Fruit fly (Drosophila melanogaster) whole organism, prepupa: Measurements from ENCODE around the gene Brr2.

ENCODE experiments used
- Blimp-1 ChIP-seq: fragments of 200-800 bp; sonication (Bioruptor generic); optimal IDR thresholded peaks from 3 replicates; lab custom pipeline; 2017; ENCODE audit warnings: missing biosample characterization, missing genetic modification characterization, mild to moderate bottlenecking, moderate library complexity, missing genetic modification reagents
- CG10669 ChIP-seq: fragments of 200-800 bp; sonication (Bioruptor generic); optimal IDR thresholded peaks from 3 replicates; lab custom pipeline; 2018; ENCODE audit warnings: missing biosample characterization, mild to moderate bottlenecking, missing genetic modification characterization, moderate library complexity
- CG11902 ChIP-seq: fragments of 200-800 bp; sonication (Bioruptor generic); optimal IDR thresholded peaks from 3 replicates; lab custom pipeline; 2016; ENCODE audit warnings: missing biosample characterization, missing genetic modification characterization
- CG1621 ChIP-seq: fragments of 200-800 bp; sonication (Bioruptor generic); optimal IDR thresholded peaks from 3 replicates; lab custom pipeline; 2018; ENCODE audit warnings: missing biosample characterization, mild to moderate bottlenecking, missing genetic modification characterization
- CG3032 ChIP-seq: fragments of 200-800 bp; optimal IDR thresholded peaks from 2 replicates; lab custom pipeline; 2019; ENCODE audit warnings: missing biosample characterization, mild to moderate bottlenecking, missing genetic modification characterization, moderate library complexity
- CG32006 ChIP-seq: fragments of 200-800 bp; sonication (Bioruptor generic); optimal IDR thresholded peaks from 3 replicates; lab custom pipeline; 2017; ENCODE audit warnings: missing biosample characterization, mild to moderate bottlenecking, missing genetic modification characterization
- CG34406 ChIP-seq: fragments of 200-800 bp; sonication (Bioruptor generic); optimal IDR thresholded peaks from 3 replicates; lab custom pipeline; 2016; ENCODE audit warnings: missing biosample characterization, missing genetic modification characterization
- CG4318 ChIP-seq: fragments of 200-800 bp; sonication (Bioruptor generic); optimal IDR thresholded peaks from 3 replicates; lab custom pipeline; 2017; ENCODE audit warnings: missing biosample characterization, mild to moderate bottlenecking, missing genetic modification characterization
- CG6163 ChIP-seq: fragments of 200-800 bp; sonication (Bioruptor generic); IDR thresholded peaks from 3 replicates; pipeline ENCODE4 v1.3.6; 2022; ENCODE audit warnings: missing biosample characterization, missing genetic modification characterization
- CG6792 ChIP-seq: fragments of 200-800 bp; sonication (Bioruptor generic); optimal IDR thresholded peaks from 3 replicates; lab custom pipeline; 2016; ENCODE audit warnings: missing biosample characterization, missing genetic modification characterization
- CG6808 ChIP-seq: fragments of 200-800 bp; sonication (Bioruptor generic); optimal IDR thresholded peaks from 3 replicates; lab custom pipeline; 2017; ENCODE audit warnings: missing biosample characterization, missing genetic modification characterization, mild to moderate bottlenecking, moderate library complexity, missing genetic modification reagents
- CG6854 ChIP-seq: fragments of 200-800 bp; sonication (Bioruptor generic); optimal IDR thresholded peaks from 2 replicates; lab custom pipeline; 2017; ENCODE audit warnings: missing biosample characterization, mild to moderate bottlenecking, missing genetic modification characterization
- CG7368 ChIP-seq: fragments of 200-800 bp; sonication (Bioruptor generic); optimal IDR thresholded peaks from 3 replicates; lab custom pipeline; 2016; ENCODE audit warnings: missing biosample characterization, missing genetic modification characterization
- CG8632 ChIP-seq: fragments of 200-800 bp; sonication (Bioruptor generic); optimal IDR thresholded peaks from 3 replicates; lab custom pipeline; 2016; ENCODE audit warnings: missing biosample characterization, missing genetic modification characterization
- Eip75B ChIP-seq: fragments of 200-800 bp; sonication (Bioruptor generic); optimal IDR thresholded peaks from 3 replicates; lab custom pipeline; 2016; ENCODE audit warnings: missing biosample characterization, missing genetic modification characterization
- Eip78C ChIP-seq: fragments of 200-800 bp; sonication (Bioruptor generic); peaks from one replicate; lab custom pipeline; 2016; ENCODE audit warnings: missing biosample characterization, missing genetic modification characterization
- Eip93F ChIP-seq: fragments of 200-800 bp; sonication (Bioruptor generic); optimal IDR thresholded peaks from 2 replicates; lab custom pipeline; 2016; ENCODE audit warnings: missing biosample characterization, mild to moderate bottlenecking, missing genetic modification characterization
- Ets21C ChIP-seq: fragments of 200-800 bp; sonication (Bioruptor generic); optimal IDR thresholded peaks from 3 replicates; lab custom pipeline; 2016; ENCODE audit warnings: missing biosample characterization, missing genetic modification characterization
- Ets96B ChIP-seq: fragments of 200-800 bp; optimal IDR thresholded peaks from 2 replicates; lab custom pipeline; 2019; ENCODE audit warnings: missing biosample characterization, mild to moderate bottlenecking, missing genetic modification characterization, moderate library complexity
- Gug ChIP-seq: fragments of 200-800 bp; sonication (Bioruptor generic); IDR thresholded peaks from 2 replicates; pipeline ENCODE4 v1.3.6; 2022; ENCODE audit warnings: missing biosample characterization, missing genetic modification characterization
- Hr38 ChIP-seq: sonication (Bioruptor generic); optimal IDR thresholded peaks from 2 replicates; lab custom pipeline; 2016; ENCODE audit warnings: missing biosample characterization, missing genetic modification characterization
- Hr39 ChIP-seq: fragments of 200-800 bp; sonication (Bioruptor generic); optimal IDR thresholded peaks from 2 replicates; lab custom pipeline; 2016; ENCODE audit warnings: missing biosample characterization, missing genetic modification characterization
- Hr4 ChIP-seq: fragments of 200-800 bp; sonication (Bioruptor generic); optimal IDR thresholded peaks from 3 replicates; lab custom pipeline; 2016; ENCODE audit warnings: missing biosample characterization, missing genetic modification characterization
- Lpt ChIP-seq: fragments of 200-800 bp; sonication (Bioruptor generic); optimal IDR thresholded peaks from 3 replicates; lab custom pipeline; 2016; ENCODE audit warnings: missing biosample characterization, missing genetic modification characterization
- Met ChIP-seq: fragments of 200-800 bp; sonication (Bioruptor generic); optimal IDR thresholded peaks from 3 replicates; lab custom pipeline; 2016; ENCODE audit warnings: missing biosample characterization, missing genetic modification characterization
- OdsH ChIP-seq: fragments of 200-800 bp; sonication (Bioruptor generic); optimal IDR thresholded peaks from 3 replicates; lab custom pipeline; 2016; ENCODE audit warnings: missing biosample characterization, missing genetic modification characterization
- Smox ChIP-seq: fragments of 200-800 bp; sonication (Bioruptor generic); optimal IDR thresholded peaks from 3 replicates; lab custom pipeline; 2016; ENCODE audit warnings: missing biosample characterization, missing genetic modification characterization
- Sox102F ChIP-seq: fragments of 200-800 bp; sonication (Bioruptor generic); optimal IDR thresholded peaks from 2 replicates; lab custom pipeline; 2016; ENCODE audit warnings: missing biosample characterization, mild to moderate bottlenecking, missing genetic modification characterization
- Sox14 ChIP-seq: fragments of 200-800 bp; sonication (Bioruptor generic); optimal IDR thresholded peaks from 3 replicates; lab custom pipeline; 2016; ENCODE audit warnings: missing biosample characterization, missing genetic modification characterization
- Sox15 ChIP-seq: fragments of 200-800 bp; sonication (Bioruptor generic); optimal IDR thresholded peaks from 3 replicates; lab custom pipeline; 2016; ENCODE audit warnings: missing biosample characterization, missing genetic modification characterization
- achi ChIP-seq: fragments of 200-800 bp; sonication (Bioruptor generic); optimal IDR thresholded peaks from 3 replicates; lab custom pipeline; 2016; ENCODE audit warnings: missing biosample characterization, missing genetic modification characterization
- acj6 ChIP-seq: fragments of 200-800 bp; sonication (Bioruptor generic); optimal IDR thresholded peaks from 3 replicates; lab custom pipeline; 2016; ENCODE audit warnings: missing biosample characterization, missing genetic modification characterization
- eg ChIP-seq: fragments of 200-800 bp; sonication (Bioruptor generic); IDR thresholded peaks from 3 replicates; pipeline ENCODE4 v1.3.6; 2022; ENCODE audit warnings: missing biosample characterization, missing genetic modification characterization
- esn ChIP-seq: fragments of 200-800 bp; sonication (Bioruptor generic); optimal IDR thresholded peaks from 2 replicates; lab custom pipeline; 2016; ENCODE audit warnings: missing biosample characterization, mild to moderate bottlenecking, missing genetic modification characterization, moderate library complexity
- fd59A ChIP-seq: fragments of 200-800 bp; sonication (Bioruptor generic); optimal IDR thresholded peaks from 2 replicates; lab custom pipeline; 2017; ENCODE audit warnings: missing biosample characterization, mild to moderate bottlenecking, missing genetic modification characterization, missing genetic modification reagents
- fkh ChIP-seq: fragments of 200-800 bp; sonication (Bioruptor generic); optimal IDR thresholded peaks from 3 replicates; lab custom pipeline; 2017; ENCODE audit warnings: missing biosample characterization, mild to moderate bottlenecking, missing genetic modification characterization, moderate library complexity
- lz ChIP-seq: fragments of 200-800 bp; sonication (Bioruptor generic); optimal IDR thresholded peaks from 3 replicates; lab custom pipeline; 2016; ENCODE audit warnings: missing biosample characterization, missing genetic modification characterization
- net ChIP-seq: fragments of 200-800 bp; sonication (Bioruptor generic); optimal IDR thresholded peaks from 3 replicates; lab custom pipeline; 2016; ENCODE audit warnings: missing biosample characterization, missing genetic modification characterization
- salr ChIP-seq, 2 experiments: fragments of 200-800 bp; sonication (Bioruptor generic); optimal IDR thresholded peaks; 3 replicates each; lab custom pipeline; 2016 to 2018; ENCODE audit warnings: missing biosample characterization in 2 of 2, missing genetic modification characterization in 2 of 2, mild to moderate bottlenecking in 1 of 2
- spab ChIP-seq: fragments of 200-800 bp; sonication (Bioruptor generic); optimal IDR thresholded peaks from 2 replicates; lab custom pipeline; 2017; ENCODE audit warnings: missing biosample characterization, mild to moderate bottlenecking, missing genetic modification characterization, missing genetic modification reagents
- ss ChIP-seq, 2 experiments: fragments of 200-800 bp; sonication (Bioruptor generic); optimal IDR thresholded peaks; 2 replicates in 1 of 2; 3 replicates in 1 of 2; lab custom pipeline; 2017 to 2018; ENCODE audit warnings: mild to moderate bottlenecking in 2 of 2, missing biosample characterization in 2 of 2, missing genetic modification characterization in 2 of 2, moderate library complexity in 1 of 2
- svp ChIP-seq: fragments of 200-800 bp; sonication (Bioruptor generic); peaks from one replicate; lab custom pipeline; 2016; ENCODE audit warnings: missing biosample characterization, missing genetic modification characterization
- topi ChIP-seq: fragments of 200-800 bp; sonication (Bioruptor generic); optimal IDR thresholded peaks from 3 replicates; lab custom pipeline; 2016; ENCODE audit warnings: missing biosample characterization, missing genetic modification characterization

Brr2 gene

dm6 chr3L:16013198-16013982, 45.7 kb upstream of the Brr2 start (continued):
- no peak for TF ChIP-seq CG6808
- TF ChIP-seq Eip78C (GFP tag; lab: Kevin White, UChicago) = peak; percentile 78
- TF ChIP-seq CG34406 (GFP tag; lab: Kevin White, UChicago) = peak; percentile 20
- no peak for TF ChIP-seq fkh (GFP tag; lab: Kevin White, UChicago)
- peak; percentile 14 for TF ChIP-seq CG3032 (tag; lab: Kevin White, UChicago)
- no peak for TF ChIP-seq fd59A (GFP tag; lab: Kevin White, UChicago)
- TF ChIP-seq net = no peak
- TF ChIP-seq salr (GFP tag; optimal IDR thresholded peaks at IDR 0.05; lab: Kevin White, UChicago) = peak in 1 of 2 experiments; percentile 1
- no peak for TF ChIP-seq lz
- TF ChIP-seq, all 60 proteins: peak for 14

DNA sequence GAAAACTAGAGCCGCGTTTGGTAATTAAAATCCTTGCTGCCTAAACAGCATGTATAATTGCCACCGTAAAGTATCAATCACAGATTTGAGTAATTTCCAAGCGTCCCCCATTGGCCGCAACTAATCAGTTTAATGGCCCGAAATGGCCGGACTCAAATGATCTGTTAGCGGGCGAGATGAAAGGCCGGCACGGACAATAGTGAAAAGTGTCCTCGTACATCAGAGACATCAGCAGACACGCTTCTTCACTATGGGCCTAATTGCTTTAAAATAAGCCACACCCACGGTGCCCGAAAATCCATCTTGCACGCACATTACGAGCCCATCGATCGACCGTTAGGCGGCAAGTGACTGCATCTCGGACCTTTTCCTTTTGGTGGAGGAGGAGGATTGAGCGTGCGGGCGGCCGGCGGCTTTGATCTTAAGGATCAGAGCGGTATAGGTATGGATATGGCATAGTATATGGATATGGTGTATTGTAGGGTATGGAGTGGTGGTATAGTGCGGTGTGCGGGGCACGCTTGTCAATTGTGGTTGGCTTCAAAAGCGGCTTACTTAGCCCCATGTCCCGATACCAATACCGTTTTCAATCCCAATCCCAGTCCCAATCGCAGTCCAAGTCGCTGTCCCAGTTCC, 44.8 kb upstream of the Brr2 start:
- TF ChIP-seq Blimp-1 (GFP tag; lab: Kevin White, UChicago) = no peak
- TF ChIP-seq CG8632 (GFP tag; lab: Kevin White, UChicago) = no peak
- peak; percentile 11 for TF ChIP-seq svp (GFP tag; lab: Kevin White, UChicago)
- no peak for TF ChIP-seq net

- TF ChIP-seq net = peak; percentile 34
- TF ChIP-seq Hr38 (GFP tag; lab: Kevin White, UChicago) = no peak
- TF ChIP-seq fd59A (GFP tag; lab: Kevin White, UChicago) = peak; percentile 4
- peak; percentile 66 to 81 for TF ChIP-seq ss (GFP tag; optimal IDR thresholded peaks at IDR 0.05; lab: Kevin White, UChicago)
- no peak for TF ChIP-seq CG10669 (GFP tag; lab: Kevin White, UChicago)
- TF ChIP-seq svp (GFP tag; lab: Kevin White, UChicago) = peak; percentile 75
- TF ChIP-seq Lpt (GFP tag; lab: Kevin White, UChicago) = peak; percentile 32
- TF ChIP-seq Gug (GFP tag; lab: Robert Waterston, UW) = no peak; the same call in 1 of the 2 replicates
- TF ChIP-seq Eip75B (GFP tag; lab: Kevin White, UChicago) = no peak
- TF ChIP-seq CG32006 (GFP tag; lab: Kevin White, UChicago) = peak; percentile 24
- TF ChIP-seq Smox (GFP tag; lab: Kevin White, UChicago) = no peak
- no peak for TF ChIP-seq OdsH (GFP tag; lab: Kevin White, UChicago)
- no peak for TF ChIP-seq Sox14 (GFP tag; lab: Kevin White, UChicago)
- TF ChIP-seq Eip78C (GFP tag; lab: Kevin White, UChicago) = peak; percentile 61
- TF ChIP-seq lz = no peak
- TF ChIP-seq Hr39 (GFP tag; lab: Kevin White, UChicago) = no peak
- TF ChIP-seq Blimp-1 (GFP tag; lab: Kevin White, UChicago) = peak; percentile 37
- TF ChIP-seq Hr4 (GFP tag; lab: Kevin White, UChicago) = no peak
- TF ChIP-seq Met = no peak
- no peak for TF ChIP-seq Sox102F (GFP tag; lab: Kevin White, UChicago)
- no peak for TF ChIP-seq CG34406 (GFP tag; lab: Kevin White, UChicago)
- peak; percentile 48 for TF ChIP-seq CG6163 (GFP tag; lab: Robert Waterston, UW)
- no peak for TF ChIP-seq esn
- TF ChIP-seq eg (GFP tag; lab: Robert Waterston, UW) = no peak; the same call in 2 of the 3 replicates
- TF ChIP-seq Sox15 = no peak
- TF ChIP-seq CG7368 (GFP tag; lab: Kevin White, UChicago) = peak; percentile 44
- TF ChIP-seq Ets21C (GFP tag; lab: Kevin White, UChicago) = no peak
- peak; percentile 67 for TF ChIP-seq CG6854 (GFP tag; lab: Kevin White, UChicago)
- TF ChIP-seq Ets96B (tag; lab: Kevin White, UChicago) = no peak
- TF ChIP-seq acj6 (GFP tag; lab: Kevin White, UChicago) = peak; percentile 5
- TF ChIP-seq CG4318 (GFP tag; lab: Kevin White, UChicago) = no peak
- no peak for TF ChIP-seq Eip93F (GFP tag; lab: Kevin White, UChicago)
- no peak for TF ChIP-seq CG11902 (GFP tag; lab: Kevin White, UChicago)
- peak; percentile 29 for TF ChIP-seq CG1621
- TF ChIP-seq topi (GFP tag; lab: Kevin White, UChicago) = no peak
- no peak for TF ChIP-seq CG6792 (GFP tag; lab: Kevin White, UChicago)
- no peak for TF ChIP-seq achi (GFP tag; lab: Kevin White, UChicago)
- TF ChIP-seq spab = peak; percentile 23
These were observed 43.9 kb upstream of the Brr2 start, which contains the start of gene mib1 for dm6 chr3L:16011319-16012210. Gene mib1 (minus strand): TSS chr3L:16011812.
